Fruit fly (Drosophila melanogaster) whole organism, prepupa: ENCODE results near the gene CG10405.

Experiments
- CG1621 ChIP-seq: fragments of 200-800 bp; sonication (Bioruptor generic); optimal IDR thresholded peaks from 3 replicates; lab custom pipeline; 2018; ENCODE audit warnings: missing biosample characterization, mild to moderate bottlenecking, missing genetic modification characterization
- CG16779 ChIP-seq: fragments of 200-800 bp; sonication (Bioruptor generic); optimal IDR thresholded peaks from 3 replicates; lab custom pipeline; 2017; ENCODE audit warnings: missing biosample characterization, mild to moderate bottlenecking, missing genetic modification characterization
- Lpt ChIP-seq: fragments of 200-800 bp; sonication (Bioruptor generic); optimal IDR thresholded peaks from 3 replicates; lab custom pipeline; 2016; ENCODE audit warnings: missing biosample characterization, missing genetic modification characterization

dm6 chr3R:16453597-16453996, 695 bp upstream of the CG10405 start, which contains the start of gene Pak3:
- TF ChIP-seq Lpt (no peak), CG1621 (tag; lab: Kevin White, UChicago) (no peak), CG16779 (tag; lab: Kevin White, UChicago) (no peak)
